Worm (Caenorhabditis elegans) whole organism, L3 larva: Measurements from ENCODE around the gene npr-4.

Experiments used
- ZK546.5 ChIP-seq: sonication (generic microtip); optimal IDR thresholded peaks from 2 replicates; lab custom pipeline; 2017; ENCODE audit warnings: missing biosample characterization, missing genetic modification characterization
- aly-2 ChIP-seq: fragments of 150-350 bp; optimal IDR thresholded peaks from 2 replicates; lab custom pipeline; 2014; ENCODE audit warnings: missing biosample characterization, missing genetic modification characterization
- ama-1 ChIP-seq: fragments of 150-350 bp; optimal IDR thresholded peaks from 2 replicates; lab custom pipeline; 2018
- ceh-16 ChIP-seq: sonication (generic microtip); optimal IDR thresholded peaks from 2 replicates; lab custom pipeline; 2017; ENCODE audit warnings: missing biosample characterization, missing genetic modification characterization
- ceh-28 ChIP-seq: fragments of 150-350 bp; optimal IDR thresholded peaks from 2 replicates; lab custom pipeline; 2014; ENCODE audit warnings: missing biosample characterization, missing genetic modification reagents, missing genetic modification characterization
- ceh-82 ChIP-seq: fragments of 150-350 bp; optimal IDR thresholded peaks from 2 replicates; lab custom pipeline; 2014; ENCODE audit warnings: missing biosample characterization, missing genetic modification characterization
- ceh-9 ChIP-seq: sonication (generic microtip); optimal IDR thresholded peaks from 2 replicates; lab custom pipeline; 2018; ENCODE audit warnings: missing biosample characterization, missing genetic modification characterization
- daf-12 ChIP-seq: fragments of 150-350 bp; optimal IDR thresholded peaks from 2 replicates; lab custom pipeline; 2014; ENCODE audit warnings: missing biosample characterization, missing genetic modification reagents, missing genetic modification characterization
- egl-27 ChIP-seq: sonication (generic microtip); optimal IDR thresholded peaks from 4 replicates; lab custom pipeline; 2017; ENCODE audit warnings: missing biosample characterization, missing genetic modification reagents, missing genetic modification characterization
- elt-1 ChIP-seq: fragments of 150-350 bp; optimal IDR thresholded peaks from 2 replicates; lab custom pipeline; 2014; ENCODE audit warnings: missing biosample characterization, missing genetic modification characterization
- elt-2 ChIP-seq: sonication (generic microtip); optimal IDR thresholded peaks from 2 replicates; lab custom pipeline; 2016; ENCODE audit warnings: missing genetic modification reagents, mild to moderate bottlenecking, missing genetic modification characterization, missing compliant biosample characterization
- eor-1 ChIP-seq, 2 experiments: fragments of 150-350 bp; optimal IDR thresholded peaks; 2 replicates each; lab custom pipeline; 2014 to 2018; ENCODE audit warnings: missing biosample characterization in 2 of 2, missing genetic modification characterization in 2 of 2
- fkh-10 ChIP-seq: sonication (generic microtip); optimal IDR thresholded peaks from 2 replicates; lab custom pipeline; 2017; ENCODE audit warnings: missing biosample characterization, missing genetic modification reagents, missing genetic modification characterization
- fos-1 ChIP-seq: fragments of 150-350 bp; optimal IDR thresholded peaks from 2 replicates; lab custom pipeline; 2014; ENCODE audit warnings: missing biosample characterization, missing genetic modification characterization
- lin-15B ChIP-seq: fragments of 150-350 bp; optimal IDR thresholded peaks from 2 replicates; lab custom pipeline; 2014; ENCODE audit warnings: missing biosample characterization, missing genetic modification characterization
- lin-39 ChIP-seq: fragments of 150-350 bp; optimal IDR thresholded peaks from 2 replicates; lab custom pipeline; 2018; ENCODE audit warnings: missing biosample characterization, missing genetic modification reagents, missing genetic modification characterization
- mdl-1 ChIP-seq: fragments of 150-350 bp; optimal IDR thresholded peaks from 2 replicates; lab custom pipeline; 2014; ENCODE audit warnings: missing biosample characterization, missing genetic modification characterization
- mml-1 ChIP-seq: fragments of 150-350 bp; sonication (generic microtip); optimal IDR thresholded peaks from 3 replicates; lab custom pipeline; 2014; ENCODE audit warnings: missing biosample characterization, missing genetic modification characterization
- nfya-1 ChIP-seq: sonication (generic microtip); optimal IDR thresholded peaks from 2 replicates; lab custom pipeline; 2017; ENCODE audit warnings: missing genetic modification characterization, mild to moderate bottlenecking, missing compliant biosample characterization, antibody characterized with exemption, moderate library complexity; ENCODE audit not compliant: insufficient read depth
- nhr-11 ChIP-seq: fragments of 150-350 bp; optimal IDR thresholded peaks from 2 replicates; lab custom pipeline; 2014; ENCODE audit warnings: missing biosample characterization, missing genetic modification characterization
- nhr-12 ChIP-seq: fragments of 150-350 bp; optimal IDR thresholded peaks from 2 replicates; lab custom pipeline; 2014; ENCODE audit warnings: missing biosample characterization, missing genetic modification characterization
- nhr-23 ChIP-seq: fragments of 150-350 bp; optimal IDR thresholded peaks from 2 replicates; lab custom pipeline; 2014; ENCODE audit warnings: missing biosample characterization, missing genetic modification reagents, missing genetic modification characterization
- nhr-237 ChIP-seq: fragments of 150-350 bp; optimal IDR thresholded peaks from 2 replicates; lab custom pipeline; 2014; ENCODE audit warnings: missing biosample characterization, missing genetic modification characterization
- nhr-25 ChIP-seq: sonication (generic microtip); optimal IDR thresholded peaks from 2 replicates; lab custom pipeline; 2017; ENCODE audit warnings: missing biosample characterization, missing genetic modification characterization
- nhr-28 ChIP-seq: fragments of 150-350 bp; optimal IDR thresholded peaks from 2 replicates; lab custom pipeline; 2014; ENCODE audit warnings: missing biosample characterization, missing genetic modification characterization
- nhr-43 ChIP-seq: sonication (generic microtip); optimal IDR thresholded peaks from 2 replicates; lab custom pipeline; 2016; ENCODE audit warnings: mild to moderate bottlenecking, missing genetic modification characterization, missing compliant biosample characterization; ENCODE audit not compliant: poor library complexity, severe bottlenecking
- nhr-67 ChIP-seq: fragments of 150-350 bp; optimal IDR thresholded peaks from 2 replicates; lab custom pipeline; 2014; ENCODE audit warnings: missing biosample characterization, missing genetic modification characterization
- nhr-76 ChIP-seq: fragments of 150-350 bp; sonication (generic microtip); optimal IDR thresholded peaks from 5 replicates; lab custom pipeline; 2014; ENCODE audit warnings: missing biosample characterization, missing genetic modification characterization
- nhr-77 ChIP-seq: fragments of 150-350 bp; optimal IDR thresholded peaks from 2 replicates; lab custom pipeline; 2014; ENCODE audit warnings: missing biosample characterization, missing genetic modification characterization
- pha-4 ChIP-seq: fragments of 150-350 bp; optimal IDR thresholded peaks from 2 replicates; lab custom pipeline; 2014; ENCODE audit warnings: missing biosample characterization, missing genetic modification reagents, missing genetic modification characterization
- pqm-1 ChIP-seq: fragments of 150-350 bp; optimal IDR thresholded peaks from 2 replicates; lab custom pipeline; 2017; ENCODE audit warnings: missing biosample characterization, missing genetic modification characterization, inconsistent platforms
- skn-1 ChIP-seq: fragments of 150-350 bp; optimal IDR thresholded peaks from 2 replicates; lab custom pipeline; 2014; ENCODE audit warnings: missing biosample characterization, missing genetic modification characterization
- tbx-2 ChIP-seq: sonication (generic microtip); optimal IDR thresholded peaks from 2 replicates; lab custom pipeline; 2016; ENCODE audit warnings: mild to moderate bottlenecking, missing genetic modification characterization, missing compliant biosample characterization
- unc-39 ChIP-seq: sonication (generic microtip); optimal IDR thresholded peaks from 4 replicates; lab custom pipeline; 2017; ENCODE audit warnings: missing biosample characterization, missing genetic modification characterization
- unc-62 ChIP-seq: fragments of 150-350 bp; sonication (generic microtip); optimal IDR thresholded peaks from 4 replicates; lab custom pipeline; 2014; ENCODE audit warnings: missing biosample characterization, missing genetic modification reagents, missing genetic modification characterization
- ztf-11 ChIP-seq: fragments of 150-350 bp; optimal IDR thresholded peaks from 2 replicates; lab custom pipeline; 2014; ENCODE audit warnings: missing biosample characterization, missing genetic modification characterization

The npr-4 gene

ce11 chrX:12563589-12563988, 12.1 kb upstream of the npr-4 start (continued):
- TF ChIP-seq pha-4 (tag; lab: Kevin White, UChicago) = peak; percentile 76
- no peak for TF ChIP-seq nhr-11 (tag; lab: Kevin White, UChicago)
- TF ChIP-seq unc-62 (GFP tag; lab: Kevin White, UChicago) = no peak
- no peak for TF ChIP-seq lin-15B

- no peak for TF ChIP-seq unc-62 (GFP tag; lab: Kevin White, UChicago)
- no peak for TF ChIP-seq pqm-1 (tag; lab: Kevin White, UChicago)
- peak; percentile 59 for TF ChIP-seq fkh-10 (GFP tag; lab: Kevin White, UChicago)
These were observed 2.4 kb downstream of the npr-4 start for ce11 chrX:12549056-12549455.

DNA sequence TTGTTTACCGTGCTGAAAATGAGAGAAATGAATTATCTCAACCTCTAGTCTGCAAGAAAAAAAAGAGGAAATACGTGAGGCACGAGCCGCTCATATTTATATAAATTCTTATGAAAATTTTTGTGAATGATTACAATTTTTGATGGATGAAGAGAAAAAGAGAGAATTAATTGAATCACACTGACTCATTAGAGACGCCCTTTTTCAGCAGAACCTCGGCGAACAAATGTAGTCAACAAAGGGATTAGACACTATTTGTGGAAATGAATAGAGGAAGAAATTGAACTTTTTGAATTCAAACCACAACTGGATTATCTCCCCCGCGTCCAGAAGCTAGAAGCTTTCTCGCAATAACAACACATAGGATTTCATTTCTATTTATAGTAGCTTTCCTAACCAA, 4.7 kb downstream of the npr-4 start:
- TF ChIP-seq nhr-23 (no peak), ztf-11 (tag; lab: Kevin White, UChicago) (no peak), ama-1 (no peak), fkh-10 (GFP tag; lab: Kevin White, UChicago) (no peak), ceh-28 (tag; lab: Kevin White, UChicago) (no peak), unc-62 (GFP tag; lab: Kevin White, UChicago) (no peak)

DNA sequence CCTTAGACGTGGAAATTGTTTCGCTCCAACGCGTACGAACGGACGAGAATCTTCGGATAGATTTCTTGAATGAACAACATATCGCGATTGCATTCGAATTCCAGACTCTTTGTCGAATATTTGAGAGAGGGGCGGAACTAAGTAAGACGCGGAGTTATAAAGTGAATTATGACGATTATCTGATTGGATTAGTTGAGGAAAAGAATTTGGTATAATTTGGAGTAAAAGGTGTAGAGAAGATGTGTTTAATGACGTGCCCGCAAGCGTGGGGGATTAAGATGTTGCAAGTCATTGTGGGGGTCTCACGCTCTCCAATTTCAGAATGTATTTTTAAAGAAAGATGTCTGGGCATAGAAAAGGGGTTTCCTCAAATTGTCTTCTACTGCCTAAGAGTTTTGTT, 6.4 kb downstream of the npr-4 start:
- no peak for TF ChIP-seq pqm-1 (tag; lab: Kevin White, UChicago)

ce11 chrX:12538794-12539193, 12.7 kb downstream of the npr-4 start:
- TF ChIP-seq nhr-76 (tag; lab: Kevin White, UChicago) (no peak), ZK546.5 (tag; lab: Kevin White, UChicago) (no peak), tbx-2 (no peak), eor-1 (tag; optimal IDR thresholded peaks at IDR 0.05; lab: Kevin White, UChicago) (no peak), elt-1 (tag; lab: Kevin White, UChicago) (no peak), mml-1 (tag; lab: Kevin White, UChicago) (no peak), nhr-25 (tag; lab: Kevin White, UChicago) (no peak), unc-39 (tag; lab: Kevin White, UChicago) (no peak), skn-1 (tag; lab: Kevin White, UChicago) (no peak), nhr-237 (tag; lab: Kevin White, UChicago) (no peak), nhr-77 (tag; lab: Kevin White, UChicago) (no peak), nhr-28 (tag; lab: Kevin White, UChicago) (no peak), ceh-9 (tag; lab: Kevin White, UChicago) (no peak), elt-2 (tag; lab: Kevin White, UChicago) (no peak), aly-2 (tag; lab: Kevin White, UChicago) (no peak), egl-27 (no peak), ceh-16 (tag; lab: Kevin White, UChicago) (no peak), fkh-10 (GFP tag; lab: Kevin White, UChicago) (no peak)

- TF ChIP-seq unc-62 (GFP tag; lab: Kevin White, UChicago) (no peak), ceh-28 (tag; lab: Kevin White, UChicago) (no peak), elt-2 (tag; lab: Kevin White, UChicago) (no peak), ceh-16 (tag; lab: Kevin White, UChicago) (no peak), nhr-12 (tag; lab: Kevin White, UChicago) (no peak), mdl-1 (tag; lab: Kevin White, UChicago) (no peak), ceh-9 (tag; lab: Kevin White, UChicago) (no peak), unc-39 (tag; lab: Kevin White, UChicago) (no peak), ztf-11 (tag; lab: Kevin White, UChicago) (no peak), nhr-23 (no peak), daf-12 (tag; lab: Kevin White, UChicago) (no peak), fos-1 (tag; lab: Kevin White, UChicago) (no peak), nhr-76 (tag; lab: Kevin White, UChicago) (no peak), aly-2 (tag; lab: Kevin White, UChicago) (no peak), nhr-67 (tag; lab: Kevin White, UChicago) (no peak), nhr-28 (tag; lab: Kevin White, UChicago) (no peak), nfya-1 (tag; lab: Kevin White, UChicago) (no peak), nhr-43 (tag; lab: Kevin White, UChicago) (no peak), lin-39 (tag; lab: Kevin White, UChicago) (no peak), ceh-82 (no peak)
- TF ChIP-seq, all 47 proteins: peak for 0
These were observed 17.0 kb downstream of the npr-4 start for ce11 chrX:12534476-12534875.
